Worm (Caenorhabditis elegans): ENCODE data around the gene chtb-1.

chtb-1 gene

DNA sequence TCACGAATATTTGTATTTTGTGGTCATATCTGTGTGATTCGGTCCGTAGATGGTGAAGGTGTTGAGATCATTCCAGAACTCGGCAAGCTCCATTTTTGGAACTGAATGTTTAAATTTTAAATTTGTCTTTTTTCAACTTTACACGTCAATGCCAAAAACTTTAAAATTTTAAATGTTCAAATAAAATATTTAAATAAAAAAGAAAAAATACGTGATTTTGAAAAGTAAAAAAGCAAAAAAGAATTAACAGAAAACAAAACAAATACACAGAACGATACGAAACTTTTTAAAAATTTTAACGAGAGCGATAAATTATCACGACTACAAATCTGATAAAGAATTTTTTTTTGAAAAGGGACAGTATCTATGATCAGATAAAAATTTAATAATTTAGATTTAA, 21.1 kb downstream of the chtb-1 start, which contains the start of gene elo-4:
TSS of gene elo-4 (minus strand) at position 101 of the 400 bp plus-strand sequence.
- TF ChIP-seq hlh-30 (tag; optimal IDR thresholded peaks at IDR 0.05; ENCODE audit: insufficient read depth) (no peak), sox-2 (GFP tag; IDR thresholded peaks at IDR 0.05) (no peak), C38D4.7 (GFP tag; optimal IDR thresholded peaks at IDR 0.05) (no peak), hlh-13 (GFP tag; optimal IDR thresholded peaks at IDR 0.05) (no peak), eyg-1 (tag; optimal IDR thresholded peaks at IDR 0.05) (no peak), ceh-30 (tag; optimal IDR thresholded peaks at IDR 0.05) (no peak), ceh-14 (tag; optimal IDR thresholded peaks at IDR 0.05) (no peak), hlh-15 (tag; optimal IDR thresholded peaks at IDR 0.05) (no peak), npax-4 (tag; optimal IDR thresholded peaks at IDR 0.05) (no peak)

DNA sequence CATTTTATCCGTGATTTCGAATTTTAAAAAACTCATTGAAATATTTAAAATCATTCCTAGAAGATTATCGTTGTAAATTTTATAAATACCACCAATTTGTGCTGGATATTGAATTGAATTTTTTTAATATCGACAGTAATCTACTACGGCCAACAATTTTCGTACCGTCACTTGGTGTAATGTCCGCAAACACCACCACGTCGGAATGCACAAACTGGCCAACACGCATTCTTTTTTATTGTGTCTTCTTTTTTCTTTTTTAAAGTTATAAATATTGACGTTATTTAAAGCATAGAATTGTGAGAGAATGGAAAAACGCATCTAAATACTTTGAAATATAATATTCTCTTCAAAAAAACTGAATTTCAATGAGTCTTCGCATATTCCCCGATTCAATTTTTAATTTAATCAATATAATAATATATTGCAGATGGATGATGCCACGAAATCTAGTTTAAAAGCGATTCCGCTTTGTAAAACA, 24.1 kb downstream of the chtb-1 start, which contains the start of gene ufc-1:
TSS of gene ufc-1 (plus strand) at position 431 of the 481 bp plus-strand sequence.
- TF ChIP-seq ceh-30 (tag; optimal IDR thresholded peaks at IDR 0.05), result no peak

DNA sequence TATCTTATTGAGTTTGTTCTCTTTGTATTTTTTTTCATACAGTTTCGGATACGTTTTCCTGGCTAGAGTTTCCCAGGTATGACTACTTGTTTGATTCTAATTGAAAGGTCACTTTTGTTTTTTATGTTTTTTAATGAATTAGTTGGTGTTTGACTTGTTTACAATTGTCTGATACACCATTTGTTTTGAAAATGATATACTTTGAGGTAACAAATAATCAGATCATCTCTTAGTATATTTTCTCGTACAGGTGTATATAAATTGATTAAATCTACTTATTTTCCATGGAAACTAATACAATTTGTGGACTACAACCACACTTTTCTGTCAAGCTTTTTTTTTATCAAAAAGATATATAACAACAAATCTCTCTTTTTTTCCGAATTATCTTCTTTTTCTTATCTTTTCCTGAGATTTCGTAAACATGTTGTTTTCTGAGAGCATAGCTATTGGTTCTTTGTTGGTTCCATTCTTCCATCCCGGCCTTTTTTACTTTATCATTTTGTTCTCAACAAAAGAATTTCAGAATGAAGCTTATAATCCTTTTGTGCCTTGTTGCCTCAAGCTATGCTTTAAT, 25.4 kb downstream of the chtb-1 start, which contains the start of gene ttr-5:
TSS of gene ttr-5 (plus strand) at position 527 of the 577 bp plus-strand sequence.
- TF ChIP-seq ahr-1 (tag; optimal IDR thresholded peaks at IDR 0.05) (no peak), zip-5 (tag; optimal IDR thresholded peaks at IDR 0.05) (no peak), sdc-2 (tag; optimal IDR thresholded peaks at IDR 0.05) (no peak), pat-9 (tag; optimal IDR thresholded peaks at IDR 0.05) (no peak)

DNA sequence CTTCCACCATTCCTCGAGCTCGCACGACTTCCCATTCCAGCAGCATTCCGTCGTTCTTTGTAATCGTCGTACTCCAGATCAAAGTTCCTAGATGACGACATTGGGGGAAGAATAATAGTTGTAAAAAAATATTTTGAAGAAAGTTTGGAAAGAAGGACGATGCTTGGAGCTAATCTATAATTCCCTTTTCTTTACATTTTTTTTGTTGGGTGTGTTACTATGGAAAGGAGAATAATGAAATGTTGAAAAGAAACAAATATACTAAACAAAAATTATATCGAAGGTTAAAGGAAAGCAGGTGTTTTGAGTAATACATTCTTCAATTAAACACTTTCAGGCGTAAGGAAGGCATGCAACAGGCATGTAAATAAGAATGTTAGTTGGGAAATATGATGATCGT, 26.0 kb downstream of the chtb-1 start, which contains the start of gene C40H1.3:
TSS of gene C40H1.3 (minus strand) at position 101 of the 400 bp plus-strand sequence.
- TF ChIP-seq nhr-232 (tag; optimal IDR thresholded peaks at IDR 0.05) (no peak), nhr-11 (tag; optimal IDR thresholded peaks at IDR 0.05) (no peak), F13H6.1 (tag; optimal IDR thresholded peaks at IDR 0.05) (no peak), pha-4 (tag; optimal IDR thresholded peaks at IDR 0.05) (no peak), ztf-16 (tag; optimal IDR thresholded peaks at IDR 0.05) (no peak), T23F11.4 (GFP tag; optimal IDR thresholded peaks at IDR 0.05) (no peak), pax-1 (tag; optimal IDR thresholded peaks at IDR 0.05) (no peak), hlh-15 (tag; optimal IDR thresholded peaks at IDR 0.05) (no peak), fax-1 (tag; optimal IDR thresholded peaks at IDR 0.05) (no peak), dve-1 (tag; optimal IDR thresholded peaks at IDR 0.05) (no peak), ama-1 (optimal IDR thresholded peaks at IDR 0.05) (no peak), ceh-9 (tag; optimal IDR thresholded peaks at IDR 0.05) (no peak), K09A11.1 (tag; optimal IDR thresholded peaks at IDR 0.05; ENCODE audit: insufficient read depth) (no peak), elt-2 (tag; optimal IDR thresholded peaks at IDR 0.05) (no peak), hlh-6 (tag; optimal IDR thresholded peaks at IDR 0.05) (no peak), dmd-4 (tag; optimal IDR thresholded peaks at IDR 0.05; ENCODE audit: borderline replicate concordance) (no peak), ceh-2 (tag; optimal IDR thresholded peaks at IDR 0.05) (no peak)

DNA sequence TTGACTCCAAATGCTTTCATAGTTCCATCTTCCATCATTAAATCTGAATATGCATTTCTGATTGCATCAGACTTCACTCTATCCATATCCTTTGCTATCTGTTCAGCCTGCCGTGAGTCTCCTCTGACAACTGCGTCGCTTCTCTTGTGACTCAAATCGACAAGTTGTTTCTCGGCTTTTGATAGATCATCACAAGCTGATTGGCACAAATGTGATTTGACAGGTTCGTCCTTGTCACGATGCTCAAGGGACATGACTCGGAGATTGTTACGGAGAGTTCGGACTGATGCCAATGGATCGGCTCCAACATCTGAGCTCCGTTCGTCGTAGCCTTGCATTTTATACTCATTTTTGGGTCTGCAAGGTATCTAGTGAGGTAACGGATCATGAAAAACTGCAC, 26.5 kb downstream of the chtb-1 start:
- TF ChIP-seq hlh-13 (GFP tag; optimal IDR thresholded peaks at IDR 0.05) (no peak), zip-5 (tag; optimal IDR thresholded peaks at IDR 0.05) (no peak), nfya-1 (tag; optimal IDR thresholded peaks at IDR 0.05) (no peak), unc-55 (GFP tag; optimal IDR thresholded peaks at IDR 0.05) (peak; percentile 96), pat-9 (tag; optimal IDR thresholded peaks at IDR 0.05) (no peak), C08G9.2 (tag; optimal IDR thresholded peaks at IDR 0.05) (no peak), ceh-18 (tag; optimal IDR thresholded peaks at IDR 0.05) (peak; percentile 23)
